Fruit fly (Drosophila melanogaster) whole organism, embryonic: ENCODE measurements around the gene CG14352.
A peak's percentile ranks its signal among the peaks of the same experiment; 100 is the strongest.

Experiments
- CG1024 ChIP-seq: fragments of 200-800 bp; sonication (Bioruptor generic); IDR thresholded peaks from 2 replicates; pipeline ENCODE4 v1.3.6; 2022; ENCODE audit warnings: missing biosample characterization, missing genetic modification characterization
- CG12155 ChIP-seq: fragments of 200-800 bp; sonication (Bioruptor generic); optimal IDR thresholded peaks from 3 replicates; lab custom pipeline; 2016; ENCODE audit warnings: missing biosample characterization, missing genetic modification characterization
- CG12391 ChIP-seq: fragments of 200-800 bp; sonication (Bioruptor generic); optimal IDR thresholded peaks from 3 replicates; lab custom pipeline; 2018; ENCODE audit warnings: missing biosample characterization, mild to moderate bottlenecking, missing genetic modification characterization, moderate library complexity
- CG13775 ChIP-seq: fragments of 200-800 bp; sonication (Bioruptor generic); optimal IDR thresholded peaks from 3 replicates; lab custom pipeline; 2017; ENCODE audit warnings: missing biosample characterization, mild to moderate bottlenecking, missing genetic modification characterization
- CG14441 ChIP-seq: fragments of 200-800 bp; sonication (Bioruptor generic); IDR thresholded peaks from 2 replicates; pipeline ENCODE4 v1.3.6; 2022; ENCODE audit warnings: missing biosample characterization, missing genetic modification characterization
- CG15514 ChIP-seq: fragments of 200-800 bp; sonication (Bioruptor generic); optimal IDR thresholded peaks from 3 replicates; lab custom pipeline; 2017; ENCODE audit warnings: missing biosample characterization, missing genetic modification characterization, mild to moderate bottlenecking, moderate library complexity, missing genetic modification reagents
- CG1647 ChIP-seq: fragments of 200-800 bp; sonication (Bioruptor generic); optimal IDR thresholded peaks from 3 replicates; lab custom pipeline; 2016; ENCODE audit warnings: missing biosample characterization, missing genetic modification characterization
- CG16863 ChIP-seq: fragments of 200-800 bp; sonication (Bioruptor generic); optimal IDR thresholded peaks from 3 replicates; lab custom pipeline; 2016; ENCODE audit warnings: missing biosample characterization, missing genetic modification characterization
- CG17186 ChIP-seq: fragments of 200-800 bp; sonication (Bioruptor generic); optimal IDR thresholded peaks from 3 replicates; lab custom pipeline; 2017; ENCODE audit warnings: missing biosample characterization, missing genetic modification reagents, missing genetic modification characterization
- CG17361 ChIP-seq: fragments of 200-800 bp; sonication (Bioruptor generic); IDR thresholded peaks from 3 replicates; pipeline ENCODE4 v1.3.6; 2022; ENCODE audit warnings: missing biosample characterization, missing genetic modification characterization
- CG17829 ChIP-seq: fragments of 200-800 bp; optimal IDR thresholded peaks from 2 replicates; lab custom pipeline; 2019; ENCODE audit warnings: missing biosample characterization, mild to moderate bottlenecking, missing genetic modification characterization, moderate library complexity
- CG1832 ChIP-seq: fragments of 200-800 bp; sonication (Bioruptor generic); optimal IDR thresholded peaks from 2 replicates; lab custom pipeline; 2017; ENCODE audit warnings: missing biosample characterization, mild to moderate bottlenecking, missing genetic modification characterization, inconsistent platforms
- CG18599 ChIP-seq: fragments of 200-800 bp; sonication (Bioruptor generic); optimal IDR thresholded peaks from 3 replicates; lab custom pipeline; 2017; ENCODE audit warnings: missing biosample characterization, missing genetic modification characterization, mild to moderate bottlenecking, moderate library complexity, missing genetic modification reagents
- CG2875 ChIP-seq: fragments of 200-800 bp; sonication (Bioruptor generic); optimal IDR thresholded peaks from 2 replicates; lab custom pipeline; 2017; ENCODE audit warnings: missing biosample characterization, mild to moderate bottlenecking, missing genetic modification characterization, missing genetic modification reagents
- CG2889 ChIP-seq: fragments of 200-800 bp; sonication (Bioruptor generic); IDR thresholded peaks from 3 replicates; pipeline ENCODE4 v1.3.6; 2022; ENCODE audit warnings: missing biosample characterization, missing genetic modification characterization
- CG31441 ChIP-seq: fragments of 200-800 bp; sonication (Bioruptor generic); IDR thresholded peaks from 2 replicates; pipeline ENCODE4 v1.3.6; 2022; ENCODE audit warnings: missing biosample characterization, missing genetic modification characterization
- CG32767 ChIP-seq: fragments of 200-800 bp; sonication (Bioruptor generic); IDR thresholded peaks from 2 replicates; pipeline ENCODE4 v1.3.6; 2022; ENCODE audit warnings: missing biosample characterization, missing genetic modification characterization
- CG3995 ChIP-seq: fragments of 200-800 bp; sonication (Bioruptor generic); optimal IDR thresholded peaks from 3 replicates; lab custom pipeline; 2016; ENCODE audit warnings: missing biosample characterization, missing genetic modification characterization
- CG43689 ChIP-seq: fragments of 200-800 bp; sonication (Bioruptor generic); IDR thresholded peaks from 2 replicates; pipeline ENCODE4 v1.3.6; 2022; ENCODE audit warnings: missing biosample characterization, missing genetic modification characterization
- CG4404 ChIP-seq: fragments of 200-800 bp; sonication (Bioruptor generic); IDR thresholded peaks from 2 replicates; pipeline ENCODE4 v1.3.6; 2022; ENCODE audit warnings: missing biosample characterization, missing genetic modification characterization
- CG4730 ChIP-seq: fragments of 200-800 bp; sonication (Bioruptor generic); IDR thresholded peaks from 2 replicates; pipeline ENCODE4 v1.3.6; 2022; ENCODE audit warnings: missing biosample characterization, missing genetic modification characterization
- CG5180 ChIP-seq: fragments of 200-800 bp; sonication (Bioruptor generic); optimal IDR thresholded peaks from 3 replicates; lab custom pipeline; 2017; ENCODE audit warnings: missing biosample characterization, missing genetic modification characterization, mild to moderate bottlenecking, moderate library complexity, missing genetic modification reagents
- CG7839 ChIP-seq: fragments of 200-800 bp; sonication (Bioruptor generic); optimal IDR thresholded peaks from 3 replicates; lab custom pipeline; 2018; ENCODE audit warnings: missing biosample characterization, mild to moderate bottlenecking, missing genetic modification characterization, moderate library complexity
- CkIIα-i1 ChIP-seq: fragments of 200-800 bp; sonication (Bioruptor generic); IDR thresholded peaks from 2 replicates; pipeline ENCODE4 v1.3.6; 2022; ENCODE audit warnings: missing biosample characterization, missing genetic modification characterization
- Dref ChIP-seq: fragments of 200-800 bp; sonication (Bioruptor generic); IDR thresholded peaks from 2 replicates; pipeline ENCODE4 v1.3.6; 2022; ENCODE audit warnings: missing biosample characterization, missing genetic modification characterization
- E2f1 ChIP-seq: fragments of 200-800 bp; sonication (Bioruptor generic); IDR thresholded peaks from 2 replicates; pipeline ENCODE4 v1.3.6; 2022; ENCODE audit warnings: missing biosample characterization, missing genetic modification characterization
- GATAe ChIP-seq: fragments of 200-800 bp; sonication (Bioruptor generic); conservative IDR thresholded peaks from 2 replicates; pipeline ENCODE4 v1.3.6; 2022; ENCODE audit warnings: missing biosample characterization, missing genetic modification characterization
- NC2β ChIP-seq: fragments of 200-800 bp; sonication (Bioruptor generic); optimal IDR thresholded peaks from 2 replicates; lab custom pipeline; 2016; ENCODE audit warnings: missing biosample characterization, missing genetic modification characterization
- Usf ChIP-seq: fragments of 200-800 bp; sonication (Bioruptor generic); optimal IDR thresholded peaks from 2 replicates; lab custom pipeline; 2017; ENCODE audit warnings: missing genotype, missing biosample characterization, missing genetic modification characterization
- br ChIP-seq: fragments of >200 bp; optimal IDR thresholded peaks from 2 replicates; lab custom pipeline; 2017
- btn ChIP-seq: fragments of 200-800 bp; sonication (Bioruptor generic); optimal IDR thresholded peaks from 2 replicates; lab custom pipeline; 2016; ENCODE audit warnings: missing biosample characterization, missing genetic modification characterization
- da ChIP-seq: fragments of 200-800 bp; sonication (Bioruptor generic); optimal IDR thresholded peaks from 2 replicates; lab custom pipeline; 2016; ENCODE audit warnings: missing biosample characterization, missing genetic modification characterization
- danr ChIP-seq: fragments of 200-800 bp; sonication (Bioruptor generic); IDR thresholded peaks from 2 replicates; pipeline ENCODE4 v1.3.6; 2022; ENCODE audit warnings: missing biosample characterization, missing genetic modification characterization
- fd3F ChIP-seq: fragments of 200-800 bp; sonication (Bioruptor generic); optimal IDR thresholded peaks from 2 replicates; lab custom pipeline; 2018; ENCODE audit warnings: missing biosample characterization, mild to moderate bottlenecking, missing genetic modification characterization, moderate library complexity
- gce ChIP-seq: fragments of 200-800 bp; sonication (Bioruptor generic); IDR thresholded peaks from 3 replicates; pipeline ENCODE4 v1.3.6; 2022; ENCODE audit warnings: missing biosample characterization, missing genetic modification characterization
- grn ChIP-seq: fragments of 200-800 bp; sonication (Bioruptor generic); optimal IDR thresholded peaks from 3 replicates; lab custom pipeline; 2017; ENCODE audit warnings: missing biosample characterization, missing genetic modification characterization
- ham ChIP-seq: fragments of 200-800 bp; sonication (Bioruptor generic); IDR thresholded peaks from 2 replicates; pipeline ENCODE4 v1.3.6; 2022; ENCODE audit warnings: missing biosample characterization, missing genetic modification characterization
- hb ChIP-seq: fragments of 200-800 bp; sonication (Bioruptor generic); IDR thresholded peaks from 3 replicates; pipeline ENCODE4 v1.3.6; 2022; ENCODE audit warnings: missing biosample characterization, missing genetic modification characterization; ENCODE audit not compliant: partially characterized antibody
- hkb ChIP-seq, 2 experiments: fragments of 200-800 bp in 1 of 2; fragments of >200 bp in 1 of 2; sonication (Bioruptor generic) in 1 of 2; IDR thresholded peaks in 1 of 2; optimal IDR thresholded peaks in 1 of 2; 2 replicates each; pipeline versions ENCODE4 v1.3.6 to Lab custom; 2017 to 2022; ENCODE audit warnings: missing biosample characterization in 1 of 2, missing genetic modification characterization in 1 of 2
- hth ChIP-seq: fragments of >200 bp; optimal IDR thresholded peaks from 2 replicates; lab custom pipeline; 2017; ENCODE audit warnings: inconsistent platforms
- ind ChIP-seq: fragments of 200-800 bp; sonication (Bioruptor generic); optimal IDR thresholded peaks from 3 replicates; lab custom pipeline; 2016; ENCODE audit warnings: missing biosample characterization, missing genetic modification characterization
- lilli ChIP-seq: fragments of 200-800 bp; sonication (Bioruptor generic); optimal IDR thresholded peaks from 3 replicates; lab custom pipeline; 2016; ENCODE audit warnings: missing biosample characterization, missing genetic modification characterization
- nerfin-2 ChIP-seq: fragments of 200-800 bp; sonication (Bioruptor generic); IDR thresholded peaks from 2 replicates; pipeline ENCODE4 v1.3.6; 2022; ENCODE audit warnings: missing biosample characterization, missing genetic modification characterization; ENCODE audit not compliant: partially characterized antibody
- oc ChIP-seq: fragments of 200-800 bp; sonication (Bioruptor generic); optimal IDR thresholded peaks from 2 replicates; lab custom pipeline; 2018; ENCODE audit warnings: missing biosample characterization, mild to moderate bottlenecking, missing genetic modification characterization, moderate library complexity
- schlank ChIP-seq: fragments of 200-800 bp; sonication (Bioruptor generic); optimal IDR thresholded peaks from 2 replicates; lab custom pipeline; 2018; ENCODE audit warnings: missing biosample characterization, mild to moderate bottlenecking, missing genetic modification characterization
- seq ChIP-seq: fragments of 200-800 bp; sonication (Bioruptor generic); IDR thresholded peaks from 2 replicates; pipeline ENCODE4 v1.3.6; 2022; ENCODE audit warnings: missing biosample characterization, missing genetic modification characterization
- sna ChIP-seq: fragments of 200-800 bp; sonication (Bioruptor generic); IDR thresholded peaks from 2 replicates; pipeline ENCODE4 v1.3.6; 2022; ENCODE audit warnings: missing biosample characterization, missing genetic modification characterization; ENCODE audit not compliant: partially characterized antibody
- sqz ChIP-seq: fragments of 200-800 bp; sonication (Bioruptor generic); optimal IDR thresholded peaks from 3 replicates; lab custom pipeline; 2018; ENCODE audit warnings: missing biosample characterization, mild to moderate bottlenecking, missing genetic modification characterization
- sr ChIP-seq: fragments of 200-800 bp; sonication (Bioruptor generic); IDR thresholded peaks from 3 replicates; pipeline ENCODE4 v1.3.6; 2022; ENCODE audit warnings: missing biosample characterization, missing genetic modification characterization
- tio ChIP-seq: fragments of 200-800 bp; sonication (Bioruptor generic); optimal IDR thresholded peaks from 2 replicates; lab custom pipeline; 2017; ENCODE audit warnings: missing biosample characterization, missing genetic modification characterization, inconsistent platforms
- trh ChIP-seq: fragments of 200-800 bp; sonication (Bioruptor generic); optimal IDR thresholded peaks from 2 replicates; lab custom pipeline; 2016; ENCODE audit warnings: missing biosample characterization, missing genetic modification characterization

CG14352 gene

DNA sequence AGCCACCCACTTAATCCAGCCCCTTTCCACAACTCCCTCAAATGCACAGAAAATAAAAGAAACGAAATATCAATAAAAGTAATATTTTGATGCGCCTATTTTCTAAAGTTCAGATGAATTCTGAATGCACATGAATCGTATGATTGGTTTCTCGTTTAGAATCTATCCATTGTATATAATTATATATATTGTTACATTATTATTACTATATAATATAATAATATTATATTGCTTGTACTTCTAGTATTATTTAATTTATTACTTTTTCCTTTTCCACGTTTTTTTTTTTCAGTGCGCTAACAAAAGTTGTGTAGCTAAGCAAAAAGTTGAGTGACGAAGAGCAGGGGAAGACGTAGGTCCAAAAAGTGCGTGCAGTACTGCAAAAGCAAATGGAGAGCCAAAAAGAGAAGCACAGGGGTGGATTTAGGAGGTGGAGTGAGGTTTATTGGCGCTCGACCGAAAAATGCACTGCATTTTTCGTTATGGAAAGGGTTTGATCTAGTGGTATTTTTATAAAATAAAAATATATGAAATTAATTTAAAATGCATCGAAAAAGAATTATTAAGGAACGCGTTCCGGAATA lies 38.1 kb downstream of the CG14352 start (continued):
- TF ChIP-seq NC2β (GFP tag; lab: Kevin White, UChicago): no peak
- TF ChIP-seq CG1024: peak; percentile 27; the same call in 1 of the 2 replicates
- no peak for TF ChIP-seq hth
- TF ChIP-seq Usf (GFP tag; lab: Kevin White, UChicago): peak; percentile 62
- peak; percentile 84 for TF ChIP-seq CG32767 (GFP tag; lab: Robert Waterston, UW)
- no peak for TF ChIP-seq br (lab: Kevin White, UChicago)
- no peak for TF ChIP-seq btn (GFP tag; lab: Kevin White, UChicago)
- no peak for TF ChIP-seq Dref (GFP tag; lab: Robert Waterston, UW)
- TF ChIP-seq CG1832 (GFP tag; lab: Kevin White, UChicago): no peak
- TF ChIP-seq sqz: peak; percentile 88
- no peak for TF ChIP-seq grn (GFP tag; lab: Kevin White, UChicago)
- peak; percentile 85 for TF ChIP-seq fd3F
- TF ChIP-seq trh (GFP tag; lab: Kevin White, UChicago): peak; percentile 56
- TF ChIP-seq CG4730: peak; percentile 87
- peak; percentile 97 for TF ChIP-seq CG18599 (GFP tag; lab: Kevin White, UChicago)
- peak; percentile 79 for TF ChIP-seq CG15514 (GFP tag; lab: Kevin White, UChicago)
- peak; percentile 62; the same call in 1 of the 2 replicates for TF ChIP-seq CkIIα-i1 (GFP tag; lab: Robert Waterston, UW)
- peak; percentile 82 for TF ChIP-seq tio (GFP tag; lab: Kevin White, UChicago)
- TF ChIP-seq lilli (GFP tag; lab: Kevin White, UChicago): peak; percentile 73
- TF ChIP-seq CG12391: peak; percentile 98
- peak; percentile 73 for TF ChIP-seq gce (GFP tag; lab: Robert Waterston, UW)
- peak; percentile 87 for TF ChIP-seq CG2875 (GFP tag; lab: Kevin White, UChicago)
- TF ChIP-seq CG12155 (GFP tag; lab: Kevin White, UChicago): peak; percentile 81
- no peak for TF ChIP-seq ham
- TF ChIP-seq danr (GFP tag; lab: Robert Waterston, UW): peak; percentile 79
- TF ChIP-seq CG13775: peak; percentile 82
- peak; percentile 36 for TF ChIP-seq GATAe (GFP tag; lab: Robert Waterston, UW)
- no peak for TF ChIP-seq sna (GFP tag; lab: Robert Waterston, UW)
- no peak for TF ChIP-seq CG16863 (GFP tag; lab: Kevin White, UChicago)
- TF ChIP-seq CG17361: peak; percentile 95
- TF ChIP-seq E2f1 (GFP tag; lab: Robert Waterston, UW): peak; percentile 90
- no peak for TF ChIP-seq hkb (optimal IDR thresholded peaks at IDR 0.05; lab: Kevin White, UChicago)
- TF ChIP-seq hkb (GFP tag; IDR thresholded peaks at IDR 0.05; lab: Robert Waterston, UW): peak; percentile 75
- TF ChIP-seq CG17186 (GFP tag; lab: Kevin White, UChicago): no peak
- peak; percentile 80 for TF ChIP-seq CG43689
- TF ChIP-seq schlank (tag; lab: Kevin White, UChicago): peak; percentile 13
- TF ChIP-seq CG3995 (GFP tag; lab: Kevin White, UChicago): peak; percentile 44
- no peak for TF ChIP-seq hb
- TF ChIP-seq CG7839: peak; percentile 97
- TF ChIP-seq CG2889 (GFP tag; lab: Robert Waterston, UW): peak; percentile 69
- TF ChIP-seq oc (tag; lab: Kevin White, UChicago): peak; percentile 95
- TF ChIP-seq CG5180 (GFP tag; lab: Kevin White, UChicago): peak; percentile 86
- peak; percentile 96 for TF ChIP-seq CG14441
- peak; percentile 90 for TF ChIP-seq seq
- TF ChIP-seq CG4404 (GFP tag; lab: Robert Waterston, UW): peak; percentile 84
- TF ChIP-seq nerfin-2 (GFP tag; lab: Robert Waterston, UW): no peak
- peak; percentile 64; the same call in 2 of the 3 replicates for TF ChIP-seq sr (GFP tag; lab: Robert Waterston, UW)
- no peak for TF ChIP-seq da (GFP tag; lab: Kevin White, UChicago)
- TF ChIP-seq CG31441 (GFP tag; lab: Robert Waterston, UW): peak; percentile 91
- peak; percentile 41 for TF ChIP-seq CG1647 (GFP tag; lab: Kevin White, UChicago)
- peak; percentile 89 for TF ChIP-seq CG17829 (tag; lab: Kevin White, UChicago)
- TF ChIP-seq ind (GFP tag; lab: Kevin White, UChicago): peak; percentile 88
